Worm (Caenorhabditis elegans): ENCODE measurements around the gene srz-11.

DNA sequence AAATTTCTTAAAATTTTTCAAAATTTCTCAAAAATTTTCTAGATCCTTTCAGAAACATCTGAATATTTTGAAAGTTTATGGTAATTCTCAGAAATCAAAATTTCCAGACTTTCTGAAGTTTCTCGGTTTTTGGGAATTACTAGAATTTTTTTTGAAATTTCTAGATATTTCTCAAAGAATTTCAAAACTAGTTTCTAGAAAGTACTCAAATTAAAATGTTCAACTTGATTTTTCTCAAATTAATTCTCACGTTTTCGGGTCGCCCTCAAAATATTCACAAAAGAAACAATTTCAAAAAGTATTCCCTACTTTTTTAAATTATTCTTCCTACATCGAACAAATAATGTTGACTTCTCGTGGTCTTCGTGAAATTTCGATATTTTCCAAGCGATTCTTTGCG lies 16.9 kb downstream of the srz-11 start, which contains the start of gene T09F5.10:
- TF ChIP-seq ama-1 (optimal IDR thresholded peaks at IDR 0.05), result no peak
- no peak for TF ChIP-seq hnd-1 (tag; optimal IDR thresholded peaks at IDR 0.05)
- no peak for TF ChIP-seq ceh-13 (GFP tag; optimal IDR thresholded peaks at IDR 0.05)
- no peak for TF ChIP-seq pes-1 (GFP tag; IDR thresholded peaks at IDR 0.05)
- TF ChIP-seq tbx-37 (GFP tag; conservative IDR thresholded peaks at IDR 0.05), result no peak
- no peak for TF ChIP-seq hmg-4 (GFP tag; optimal IDR thresholded peaks at IDR 0.05)
- no peak for TF ChIP-seq flt-1 (GFP tag; IDR thresholded peaks at IDR 0.05)
- no peak for TF ChIP-seq scrt-1 (GFP tag; IDR thresholded peaks at IDR 0.05)
- no peak for TF ChIP-seq ets-7 (tag; optimal IDR thresholded peaks at IDR 0.05)
- no peak for TF ChIP-seq F13C5.2 (tag; optimal IDR thresholded peaks at IDR 0.05)
- no peak for TF ChIP-seq B0310.2 (tag; optimal IDR thresholded peaks at IDR 0.05)
- TF ChIP-seq hmbx-1 (tag; optimal IDR thresholded peaks at IDR 0.05), result no peak
- TF ChIP-seq tbx-11 (GFP tag; IDR thresholded peaks at IDR 0.05), result no peak

Data from whole organism, early embryonic.